Worm (Caenorhabditis elegans) whole organism, young adult: ENCODE results near the gene ccf-1.

Experiments
- B0019.2 ChIP-seq: fragments of 200-800 bp; sonication (Bioruptor generic); conservative IDR thresholded peaks from 2 replicates; pipeline ENCODE4 v1.3.6; 2022; ENCODE audit warnings: missing genetic modification reagents, missing genetic modification characterization, missing compliant biosample characterization
- B0261.1 ChIP-seq: sonication (generic microtip); optimal IDR thresholded peaks from 2 replicates; lab custom pipeline; 2016; ENCODE audit warnings: mild to moderate bottlenecking, missing genetic modification characterization, moderate library complexity, missing compliant biosample characterization
- F10E7.11 ChIP-seq: sonication (generic microtip); optimal IDR thresholded peaks from 2 replicates; lab custom pipeline; 2017; ENCODE audit warnings: mild to moderate bottlenecking, missing genetic modification characterization, moderate library complexity, missing compliant biosample characterization
- F22D6.2 ChIP-seq: sonication (generic microtip); optimal IDR thresholded peaks from 2 replicates; lab custom pipeline; 2016; ENCODE audit warnings: mild to moderate bottlenecking, missing genetic modification characterization, missing compliant biosample characterization
- F33H1.4 ChIP-seq: fragments of 200-800 bp; sonication (Bioruptor generic); IDR thresholded peaks from 2 replicates; pipeline ENCODE4 v1.3.6; 2022; ENCODE audit warnings: missing genetic modification reagents, missing genetic modification characterization, missing compliant biosample characterization
- F37B4.10 ChIP-seq: fragments of 200-800 bp; sonication (Bioruptor generic); IDR thresholded peaks from 2 replicates; pipeline ENCODE4 v1.3.6; 2022; ENCODE audit warnings: missing genetic modification characterization, missing compliant biosample characterization
- F57A8.1 ChIP-seq: fragments of 200-800 bp; sonication (Bioruptor generic); optimal IDR thresholded peaks from 2 replicates; lab custom pipeline; 2018; ENCODE audit warnings: mild to moderate bottlenecking, missing genetic modification characterization, moderate library complexity, missing compliant biosample characterization
- Y53F4B.3 ChIP-seq: fragments of 200-800 bp; sonication (Bioruptor generic); IDR thresholded peaks from 2 replicates; pipeline ENCODE4 v1.3.6; 2022; ENCODE audit warnings: missing genetic modification reagents, missing genetic modification characterization, missing compliant biosample characterization
- Y56A3A.18 ChIP-seq: fragments of 200-800 bp; sonication (Bioruptor generic); IDR thresholded peaks from 2 replicates; pipeline ENCODE4 v1.3.6; 2022; ENCODE audit warnings: missing genetic modification reagents, missing genetic modification characterization, missing compliant biosample characterization
- ZK185.1 ChIP-seq: sonication (generic microtip); optimal IDR thresholded peaks from 2 replicates; lab custom pipeline; 2016; ENCODE audit warnings: mild to moderate bottlenecking, missing genetic modification characterization, missing compliant biosample characterization; ENCODE audit not compliant: poor library complexity, severe bottlenecking
- athp-1 ChIP-seq: sonication (generic microtip); optimal IDR thresholded peaks from 2 replicates; lab custom pipeline; 2017; ENCODE audit warnings: mild to moderate bottlenecking, missing genetic modification characterization, missing compliant biosample characterization
- attf-5 ChIP-seq: fragments of 200-800 bp; sonication (Bioruptor generic); optimal IDR thresholded peaks from 2 replicates; lab custom pipeline; 2018; ENCODE audit warnings: mild to moderate bottlenecking, missing genetic modification characterization, missing compliant biosample characterization
- cebp-1 ChIP-seq, 2 experiments: fragments of 200-800 bp in 1 of 2; sonication (Bioruptor generic) in 1 of 2; sonication (generic microtip) in 1 of 2; IDR thresholded peaks in 1 of 2; optimal IDR thresholded peaks in 1 of 2; 2 replicates each; pipeline versions ENCODE4 v1.3.6 to Lab custom; 2017 to 2022; ENCODE audit warnings: missing compliant biosample characterization in 2 of 2, missing genetic modification characterization in 2 of 2, mild to moderate bottlenecking in 1 of 2, missing genetic modification reagents in 1 of 2, moderate library complexity in 1 of 2
- ceh-79 ChIP-seq: sonication (generic microtip); optimal IDR thresholded peaks from 2 replicates; lab custom pipeline; 2017; ENCODE audit warnings: mild to moderate bottlenecking, missing genetic modification characterization, missing compliant biosample characterization
- ceh-91 ChIP-seq: fragments of 200-800 bp; sonication (Bioruptor generic); IDR thresholded peaks from 2 replicates; pipeline ENCODE4 v1.3.6; 2022; ENCODE audit warnings: missing genetic modification reagents, missing genetic modification characterization, missing compliant biosample characterization
- chd-7 ChIP-seq: sonication (generic microtip); optimal IDR thresholded peaks from 2 replicates; lab custom pipeline; 2016; ENCODE audit warnings: mild to moderate bottlenecking, missing genetic modification characterization, moderate library complexity, missing compliant biosample characterization
- dox-1 ChIP-seq: fragments of 200-800 bp; sonication (Bioruptor generic); IDR thresholded peaks from 2 replicates; pipeline ENCODE4 v1.3.6; 2022; ENCODE audit warnings: missing genetic modification reagents, missing genetic modification characterization, missing compliant biosample characterization
- egrh-3 ChIP-seq: fragments of 200-800 bp; sonication (Bioruptor generic); IDR thresholded peaks from 2 replicates; pipeline ENCODE4 v1.3.6; 2022; ENCODE audit warnings: missing genetic modification reagents, missing genetic modification characterization, missing compliant biosample characterization
- hmg-1.2 ChIP-seq: fragments of 200-800 bp; sonication (Bioruptor generic); IDR thresholded peaks from 2 replicates; pipeline ENCODE4 v1.3.6; 2022; ENCODE audit warnings: missing genetic modification reagents, missing genetic modification characterization, missing compliant biosample characterization
- hsf-1 ChIP-seq: fragments of 200-800 bp; sonication (Bioruptor generic); IDR thresholded peaks from 2 replicates; pipeline ENCODE4 v1.3.6; 2022; ENCODE audit warnings: missing genetic modification reagents, missing genetic modification characterization, missing compliant biosample characterization
- lag-1 ChIP-seq: fragments of 200-800 bp; sonication (Bioruptor generic); IDR thresholded peaks from 2 replicates; pipeline ENCODE4 v1.3.6; 2022; ENCODE audit warnings: missing genetic modification reagents, missing genetic modification characterization, missing compliant biosample characterization
- let-526 ChIP-seq: fragments of 200-800 bp; sonication (Bioruptor generic); IDR thresholded peaks from 2 replicates; pipeline ENCODE4 v1.3.6; 2022; ENCODE audit warnings: missing genetic modification reagents, missing genetic modification characterization, missing compliant biosample characterization
- let-607 ChIP-seq, 2 experiments: fragments of 200-800 bp in 1 of 2; sonication (Bioruptor generic) in 1 of 2; sonication (generic microtip) in 1 of 2; optimal IDR thresholded peaks; 2 replicates each; lab custom pipeline; 2016 to 2018; ENCODE audit warnings: mild to moderate bottlenecking in 2 of 2, missing compliant biosample characterization in 2 of 2, missing genetic modification characterization in 2 of 2, moderate library complexity in 2 of 2, missing genotype in 1 of 2
- lin-54 ChIP-seq: fragments of 200-800 bp; sonication (Bioruptor generic); optimal IDR thresholded peaks from 2 replicates; lab custom pipeline; 2018; ENCODE audit warnings: mild to moderate bottlenecking, missing genetic modification characterization, missing compliant biosample characterization
- lir-1 ChIP-seq: fragments of 200-800 bp; sonication (Bioruptor generic); conservative IDR thresholded peaks from 2 replicates; pipeline ENCODE4 v1.3.6; 2022; ENCODE audit warnings: missing genetic modification reagents, missing genetic modification characterization, missing compliant biosample characterization
- madf-10 ChIP-seq: sonication (generic microtip); optimal IDR thresholded peaks from 2 replicates; lab custom pipeline; 2016; ENCODE audit warnings: mild to moderate bottlenecking, missing genetic modification characterization, missing compliant biosample characterization
- madf-6 ChIP-seq: fragments of 200-800 bp; sonication (Bioruptor generic); IDR thresholded peaks from 2 replicates; pipeline ENCODE4 v1.3.6; 2022; ENCODE audit warnings: missing genetic modification reagents, missing genetic modification characterization, missing compliant biosample characterization
- madf-8 ChIP-seq: fragments of 200-800 bp; sonication (Bioruptor generic); conservative IDR thresholded peaks from 2 replicates; pipeline ENCODE4 v1.3.6; 2022; ENCODE audit warnings: missing genetic modification reagents, missing genetic modification characterization, missing compliant biosample characterization
- snpc-3.4 ChIP-seq: sonication (generic microtip); optimal IDR thresholded peaks from 2 replicates; lab custom pipeline; 2017; ENCODE audit warnings: missing genetic modification characterization, mild to moderate bottlenecking, missing compliant biosample characterization, antibody characterized with exemption, moderate library complexity, missing genotype, missing genetic modification reagents
- zfh-2 ChIP-seq: fragments of 200-800 bp; sonication (Bioruptor generic); conservative IDR thresholded peaks from 2 replicates; pipeline ENCODE4 v1.3.6; 2022; ENCODE audit warnings: missing genetic modification reagents, missing genetic modification characterization, missing compliant biosample characterization
- ztf-18 ChIP-seq: sonication (generic microtip); optimal IDR thresholded peaks from 2 replicates; lab custom pipeline; 2016; ENCODE audit warnings: missing genotype, mild to moderate bottlenecking, missing genetic modification characterization, missing compliant biosample characterization
- ztf-25 ChIP-seq: fragments of 200-800 bp; sonication (Bioruptor generic); IDR thresholded peaks from 2 replicates; pipeline ENCODE4 v1.3.6; 2022; ENCODE audit warnings: missing genetic modification reagents, missing genetic modification characterization, missing compliant biosample characterization

The ccf-1 gene

ce11 chrIII:11917090-11917489 lies 2.9 kb downstream of the ccf-1 start:
- TF ChIP-seq B0261.1 (tag; lab: Kevin White, UChicago) (no peak), ztf-18 (tag; lab: Kevin White, UChicago) (no peak), Y56A3A.18 (no peak), F57A8.1 (GFP tag; lab: Kevin White, UChicago) (no peak), ceh-79 (tag; lab: Kevin White, UChicago) (no peak), ceh-91 (GFP tag; lab: Robert Waterston, UW) (no peak), lag-1 (GFP tag; lab: Robert Waterston, UW) (no peak), ZK185.1 (no peak), B0019.2 (GFP tag; lab: Robert Waterston, UW) (no peak), athp-1 (tag; lab: Kevin White, UChicago) (no peak), F10E7.11 (tag; lab: Kevin White, UChicago) (no peak), F22D6.2 (tag; lab: Kevin White, UChicago) (no peak), ztf-25 (GFP tag; lab: Robert Waterston, UW) (no peak)

ce11 chrIII:11916260-11916659 lies 3.8 kb downstream of the ccf-1 start:
- peak; percentile 69; the same call in 1 of the 2 replicates for TF ChIP-seq egrh-3
- TF ChIP-seq Y53F4B.3: no peak
- peak; percentile 12; the same call in 1 of the 2 replicates for TF ChIP-seq dox-1 (GFP tag; lab: Robert Waterston, UW)
- no peak for TF ChIP-seq madf-10 (tag; lab: Kevin White, UChicago)
- TF ChIP-seq zfh-2: peak; percentile 79
- TF ChIP-seq let-526 (GFP tag; lab: Robert Waterston, UW): no peak

- peak in 1 of 2 experiments; percentile 17 for TF ChIP-seq let-607 (tag; optimal IDR thresholded peaks at IDR 0.05; lab: Kevin White, UChicago)
- TF ChIP-seq snpc-3.4: peak; percentile 6
- TF ChIP-seq madf-8 (GFP tag; lab: Robert Waterston, UW): no peak
- no peak for TF ChIP-seq F37B4.10 (GFP tag; lab: Robert Waterston, UW)
- TF ChIP-seq lin-54 (GFP tag; lab: Kevin White, UChicago): peak; percentile 45
- no peak for TF ChIP-seq hsf-1 (GFP tag; lab: Robert Waterston, UW)
- TF ChIP-seq hmg-1.2: 0 out of 2 replicates have a peak, but pooled peaks have one; percentile 3
- no peak for TF ChIP-seq cebp-1 (GFP tag; IDR thresholded peaks at IDR 0.05; lab: Robert Waterston, UW)
- TF ChIP-seq cebp-1 (tag; optimal IDR thresholded peaks at IDR 0.05; lab: Kevin White, UChicago): peak; percentile 34
- TF ChIP-seq attf-5 (GFP tag; lab: Kevin White, UChicago): peak; percentile 2
- peak; percentile 40; the same call in 1 of the 2 replicates for TF ChIP-seq F33H1.4 (GFP tag; lab: Robert Waterston, UW)
- TF ChIP-seq madf-6 (GFP tag; lab: Robert Waterston, UW): peak; percentile 48; the same call in 1 of the 2 replicates
These were observed 4.4 kb downstream of the ccf-1 start, which contains the start of the genes ndab-1 and npp-16 for ce11 chrIII:11915666-11916065. Gene ndab-1, minus strand, starts transcription at chrIII:11915712. Gene npp-16, plus strand, starts transcription at chrIII:11915928.

ce11 chrIII:11914220-11914619 lies 5.8 kb downstream of the ccf-1 start, which contains the start of gene Y56A3A.16:
Gene Y56A3A.16, minus strand, starts transcription at chrIII:11914320.
- TF ChIP-seq lir-1 (GFP tag; lab: Robert Waterston, UW) (no peak), chd-7 (tag; lab: Kevin White, UChicago) (no peak)
